Worm (Caenorhabditis elegans): ENCODE measurements around the gene F55F3.4.

The F55F3.4 gene

DNA sequence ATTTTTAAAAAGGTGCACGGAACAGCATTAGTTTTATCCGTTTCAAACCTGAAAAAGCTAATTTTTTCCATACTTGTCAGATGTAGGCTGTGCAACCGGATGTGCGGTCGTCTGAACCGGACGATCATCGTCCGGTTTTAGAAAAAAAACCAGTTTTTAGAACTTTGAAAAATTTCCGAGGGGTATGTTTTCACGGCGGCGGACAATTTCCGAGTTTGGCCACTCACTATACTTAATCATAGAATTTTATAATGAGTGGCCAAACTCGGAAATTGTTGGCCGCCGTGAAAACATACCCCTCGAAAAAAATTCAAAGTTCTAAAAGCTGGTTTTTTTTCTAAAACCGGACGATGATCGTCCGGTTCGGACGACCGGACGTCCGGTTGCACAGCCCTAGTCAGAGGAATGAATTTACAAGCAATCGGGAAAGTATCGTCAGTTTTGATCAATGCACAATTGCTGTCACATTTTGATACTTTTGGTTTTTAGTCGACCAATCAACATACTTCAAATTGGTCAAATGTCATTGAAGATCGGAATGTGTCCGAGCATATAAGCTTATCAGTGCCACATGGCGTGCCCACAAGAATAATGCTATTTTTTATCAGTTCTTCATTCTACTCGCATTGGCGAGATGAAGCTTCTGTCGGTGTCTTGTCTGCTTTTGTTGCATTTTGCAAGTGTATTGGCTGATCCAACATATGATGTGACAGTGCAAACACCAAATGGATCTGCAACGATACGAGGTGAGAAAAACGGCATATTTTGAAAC is 25.5 kb upstream of the F55F3.4 start, which contains the start of gene cest-13:
Gene cest-13, plus strand, starts transcription at position 562 of the 772 bp plus-strand sequence.
- TF ChIP-seq ztf-11 (tag; optimal IDR thresholded peaks at IDR 0.05) (no peak), F44E2.7 (GFP tag; IDR thresholded peaks at IDR 0.05) (no peak), nhr-41 (GFP tag; IDR thresholded peaks at IDR 0.05) (0 out of 2 replicates have a peak, but pooled peaks have one; percentile 31), dmd-6 (GFP tag; IDR thresholded peaks at IDR 0.05) (peak; percentile 98), daf-16 (GFP tag; optimal IDR thresholded peaks at IDR 0.05) (no peak), daf-16 (tag; optimal IDR thresholded peaks at IDR 0.05) (peak; percentile 11), hlh-11 (tag; optimal IDR thresholded peaks at IDR 0.05) (peak; percentile 45), unc-62 (GFP tag; optimal IDR thresholded peaks at IDR 0.05 in 1 of 2) (peak in 1 of 2 experiments; percentile 22), unc-62 (tag; optimal IDR thresholded peaks at IDR 0.05) (no peak), aha-1 (tag) (peak; percentile 39), mxl-3 (GFP tag; optimal IDR thresholded peaks at IDR 0.05) (peak; percentile 72), pha-4 (GFP tag; IDR thresholded peaks at IDR 0.05) (no peak), pha-4 (tag; optimal IDR thresholded peaks at IDR 0.05) (no peak), F10B5.3 (tag; optimal IDR thresholded peaks at IDR 0.05) (no peak), D1046.2 (GFP tag; IDR thresholded peaks at IDR 0.05) (no peak), nhr-28 (tag; optimal IDR thresholded peaks at IDR 0.05) (peak; percentile 60), lin-1 (GFP tag; IDR thresholded peaks at IDR 0.05) (0 out of 2 replicates have a peak, but pooled peaks have one; percentile 43), pqm-1 (tag; optimal IDR thresholded peaks at IDR 0.05) (peak; percentile 83), dve-1 (tag; optimal IDR thresholded peaks at IDR 0.05; ENCODE audit: insufficient read depth) (peak; percentile 61)

- no peak for TF ChIP-seq lin-38 (GFP tag; IDR thresholded peaks at IDR 0.05)
- peak; percentile 47 for TF ChIP-seq nhr-28 (tag; optimal IDR thresholded peaks at IDR 0.05)
- TF ChIP-seq egl-27 (tag; optimal IDR thresholded peaks at IDR 0.05) = no peak
- TF ChIP-seq arid-1 (GFP tag; conservative IDR thresholded peaks at IDR 0.05) = no peak
- no peak for TF ChIP-seq attf-4 (tag; optimal IDR thresholded peaks at IDR 0.05)
- TF ChIP-seq nhr-76 (tag; optimal IDR thresholded peaks at IDR 0.05) = no peak
- peak; percentile 29 for TF ChIP-seq pqm-1 (tag; optimal IDR thresholded peaks at IDR 0.05)
- peak; percentile 40 for TF ChIP-seq nhr-77 (tag; optimal IDR thresholded peaks at IDR 0.05)
- no peak for TF ChIP-seq jun-1 (tag; optimal IDR thresholded peaks at IDR 0.05)
- no peak for TF ChIP-seq aha-1 (tag)
- no peak for TF ChIP-seq ceh-44 (GFP tag; IDR thresholded peaks at IDR 0.05)
- TF ChIP-seq dmd-8 (GFP tag; IDR thresholded peaks at IDR 0.05) = no peak
- TF ChIP-seq F44E2.7 (GFP tag; IDR thresholded peaks at IDR 0.05) = no peak
- no peak for TF ChIP-seq skn-1 (tag; optimal IDR thresholded peaks at IDR 0.05)
- TF ChIP-seq daf-16 (GFP tag; optimal IDR thresholded peaks at IDR 0.05) = no peak
- TF ChIP-seq daf-16 (tag; optimal IDR thresholded peaks at IDR 0.05) = peak; percentile 53
- no peak for TF ChIP-seq nhr-6 (tag; optimal IDR thresholded peaks at IDR 0.05)
- no peak for TF ChIP-seq nhr-48 (tag; optimal IDR thresholded peaks at IDR 0.05)
- TF ChIP-seq pha-4 (GFP tag; IDR thresholded peaks at IDR 0.05) = peak; percentile 36; the same call in 1 of the 2 replicates
- no peak for TF ChIP-seq pha-4 (tag; optimal IDR thresholded peaks at IDR 0.05)
- no peak for TF ChIP-seq madf-5 (GFP tag; IDR thresholded peaks at IDR 0.05)
- TF ChIP-seq ctbp-1 (GFP tag; IDR thresholded peaks at IDR 0.05) = no peak
- no peak for TF ChIP-seq cey-2 (tag; optimal IDR thresholded peaks at IDR 0.05; ENCODE audit: borderline replicate concordance, insufficient read depth)
- 0 out of 2 replicates have a peak, but pooled peaks have one; percentile 70 for TF ChIP-seq tra-1 (GFP tag; IDR thresholded peaks at IDR 0.05)
- TF ChIP-seq fkh-10 (GFP tag; optimal IDR thresholded peaks at IDR 0.05) = no peak
- TF ChIP-seq ceh-82 (tag; optimal IDR thresholded peaks at IDR 0.05) = no peak
- no peak for TF ChIP-seq duxl-1 (tag; optimal IDR thresholded peaks at IDR 0.05; ENCODE audit: poor library complexity)
- TF ChIP-seq ZK337.2 (GFP tag; IDR thresholded peaks at IDR 0.05) = no peak
- TF ChIP-seq mdt-29 (GFP tag; IDR thresholded peaks at IDR 0.05) = no peak
- TF ChIP-seq nhr-42 (GFP tag; IDR thresholded peaks at IDR 0.05) = no peak
- TF ChIP-seq madf-9 (GFP tag; conservative IDR thresholded peaks at IDR 0.05) = no peak
- no peak for TF ChIP-seq ztf-7 (tag; optimal IDR thresholded peaks at IDR 0.05)
- no peak for TF ChIP-seq lin-39 (tag; optimal IDR thresholded peaks at IDR 0.05)
- TF ChIP-seq dmd-9 (GFP tag; IDR thresholded peaks at IDR 0.05) = no peak
- TF ChIP-seq lin-29 (GFP tag; IDR thresholded peaks at IDR 0.05) = no peak
- TF ChIP-seq unc-62 (GFP tag; optimal IDR thresholded peaks at IDR 0.05 in 1 of 2) = peak in 1 of 2 experiments; percentile 64
- TF ChIP-seq unc-62 (tag; optimal IDR thresholded peaks at IDR 0.05) = no peak
- TF ChIP-seq zfp-3 (GFP tag; conservative IDR thresholded peaks at IDR 0.05) = no peak
- no peak for TF ChIP-seq ztf-11 (tag; optimal IDR thresholded peaks at IDR 0.05)
- TF ChIP-seq zag-1 (tag; optimal IDR thresholded peaks at IDR 0.05) = no peak
Measured at ce11 chrX:13767282-13767681, 18.1 kb upstream of the F55F3.4 start.
